Fruit fly (Drosophila melanogaster) whole organism, embryonic: Measurements from ENCODE around the gene cry.

Source experiments
- Bteb2 ChIP-seq: fragments of 200-800 bp; sonication (Bioruptor generic); optimal IDR thresholded peaks from 2 replicates; lab custom pipeline; 2016; ENCODE audit warnings: missing biosample characterization, missing genetic modification characterization
- CG11093 ChIP-seq: fragments of 200-800 bp; sonication (Bioruptor generic); IDR thresholded peaks from 3 replicates; pipeline ENCODE4 v1.3.6; 2022; ENCODE audit warnings: missing biosample characterization, missing genetic modification characterization
- CG13287 ChIP-seq: fragments of 200-800 bp; sonication (Bioruptor generic); IDR thresholded peaks from 2 replicates; pipeline ENCODE4 v1.3.6; 2022; ENCODE audit warnings: missing biosample characterization, missing genetic modification characterization; ENCODE audit not compliant: partially characterized antibody
- CG13624 ChIP-seq: fragments of 200-800 bp; sonication (Bioruptor generic); optimal IDR thresholded peaks from 2 replicates; lab custom pipeline; 2016; ENCODE audit warnings: missing biosample characterization, missing genetic modification characterization
- CG15073 ChIP-seq: fragments of 200-800 bp; sonication (Bioruptor generic); optimal IDR thresholded peaks from 2 replicates; lab custom pipeline; 2016; ENCODE audit warnings: missing biosample characterization, missing genetic modification characterization
- CG16779 ChIP-seq: fragments of 200-800 bp; sonication (Bioruptor generic); IDR thresholded peaks from 2 replicates; pipeline ENCODE4 v1.3.6; 2022; ENCODE audit warnings: missing biosample characterization, missing genetic modification characterization
- CG17568 ChIP-seq: fragments of 200-800 bp; sonication (Bioruptor generic); optimal IDR thresholded peaks from 2 replicates; lab custom pipeline; 2018; ENCODE audit warnings: missing biosample characterization, mild to moderate bottlenecking, missing genetic modification characterization, moderate library complexity
- CG18011 ChIP-seq: fragments of 200-800 bp; sonication (Bioruptor generic); optimal IDR thresholded peaks from 2 replicates; lab custom pipeline; 2017; ENCODE audit warnings: missing biosample characterization, missing genetic modification characterization, mild to moderate bottlenecking, moderate library complexity, missing genotype
- CG18262 ChIP-seq: fragments of 200-800 bp; optimal IDR thresholded peaks from 3 replicates; lab custom pipeline; 2019; ENCODE audit warnings: missing biosample characterization, mild to moderate bottlenecking, missing genetic modification characterization, moderate library complexity
- CG30020 ChIP-seq: fragments of 200-800 bp; optimal IDR thresholded peaks from 2 replicates; lab custom pipeline; 2019; ENCODE audit warnings: missing biosample characterization, mild to moderate bottlenecking, missing genetic modification characterization, moderate library complexity
- CG30403 ChIP-seq: fragments of 200-800 bp; sonication (Bioruptor generic); optimal IDR thresholded peaks from 3 replicates; lab custom pipeline; 2016; ENCODE audit warnings: missing biosample characterization, missing genetic modification characterization
- CG31441 ChIP-seq: fragments of 200-800 bp; sonication (Bioruptor generic); IDR thresholded peaks from 2 replicates; pipeline ENCODE4 v1.3.6; 2022; ENCODE audit warnings: missing biosample characterization, missing genetic modification characterization
- CG4360 ChIP-seq: fragments of 200-800 bp; sonication (Bioruptor generic); IDR thresholded peaks from 2 replicates; pipeline ENCODE4 v1.3.6; 2022; ENCODE audit warnings: missing biosample characterization, missing genetic modification characterization
- CG7786 ChIP-seq: fragments of 200-800 bp; sonication (Bioruptor generic); optimal IDR thresholded peaks from 2 replicates; lab custom pipeline; 2016; ENCODE audit warnings: missing biosample characterization, missing genetic modification characterization
- CG8359 ChIP-seq: fragments of 200-800 bp; sonication (Bioruptor generic); optimal IDR thresholded peaks from 2 replicates; lab custom pipeline; 2017; ENCODE audit warnings: missing biosample characterization, mild to moderate bottlenecking, missing genetic modification characterization, borderline replicate concordance
- CG9727 ChIP-seq: fragments of 200-800 bp; sonication (Bioruptor generic); optimal IDR thresholded peaks from 3 replicates; lab custom pipeline; 2017; ENCODE audit warnings: missing biosample characterization, mild to moderate bottlenecking, missing genetic modification characterization
- CHES-1-like ChIP-seq: fragments of 200-800 bp; sonication (Bioruptor generic); optimal IDR thresholded peaks from 2 replicates; lab custom pipeline; 2016; ENCODE audit warnings: missing biosample characterization, missing genetic modification characterization
- Camta ChIP-seq: fragments of 200-800 bp; sonication (Bioruptor generic); optimal IDR thresholded peaks from 2 replicates; lab custom pipeline; 2016; ENCODE audit warnings: missing biosample characterization, missing genetic modification characterization
- CrebB ChIP-seq: fragments of 200-800 bp; sonication (Bioruptor generic); optimal IDR thresholded peaks from 3 replicates; lab custom pipeline; 2018; ENCODE audit warnings: missing biosample characterization, mild to moderate bottlenecking, missing genetic modification characterization
- Drgx ChIP-seq: fragments of 200-800 bp; sonication (Bioruptor generic); IDR thresholded peaks from 2 replicates; pipeline ENCODE4 v1.3.6; 2022; ENCODE audit warnings: missing biosample characterization, missing genetic modification characterization
- Fer1 ChIP-seq: fragments of 200-800 bp; sonication (Bioruptor generic); optimal IDR thresholded peaks from 2 replicates; lab custom pipeline; 2017; ENCODE audit warnings: missing biosample characterization, mild to moderate bottlenecking, missing genetic modification characterization
- Hey ChIP-seq: fragments of 200-800 bp; sonication (Bioruptor generic); optimal IDR thresholded peaks from 3 replicates; lab custom pipeline; 2018; ENCODE audit warnings: missing biosample characterization, mild to moderate bottlenecking, missing genetic modification characterization
- Hsf ChIP-seq: fragments of 200-800 bp; sonication (Bioruptor generic); optimal IDR thresholded peaks from 3 replicates; lab custom pipeline; 2016; ENCODE audit warnings: missing biosample characterization, missing genetic modification characterization
- Lpt ChIP-seq: fragments of >200 bp; optimal IDR thresholded peaks from 2 replicates; lab custom pipeline; 2018; ENCODE audit warnings: missing biosample characterization, missing genetic modification characterization
- Mad ChIP-seq: fragments of 200-800 bp; sonication (Bioruptor generic); optimal IDR thresholded peaks from 2 replicates; lab custom pipeline; 2016; ENCODE audit warnings: missing biosample characterization, missing genetic modification characterization
- Oli ChIP-seq: fragments of 200-800 bp; sonication (Bioruptor generic); optimal IDR thresholded peaks from 2 replicates; lab custom pipeline; 2018; ENCODE audit warnings: missing biosample characterization, mild to moderate bottlenecking, missing genetic modification characterization, moderate library complexity
- Optix ChIP-seq: fragments of 200-800 bp; sonication (Bioruptor generic); IDR thresholded peaks from 3 replicates; pipeline ENCODE4 v1.3.6; 2022; ENCODE audit warnings: missing biosample characterization, missing genetic modification characterization
- Scr ChIP-seq: fragments of 200-800 bp; sonication (Bioruptor generic); IDR thresholded peaks from 2 replicates; pipeline ENCODE4 v1.3.6; 2022; ENCODE audit warnings: missing biosample characterization, missing genetic modification characterization; ENCODE audit not compliant: partially characterized antibody
- aop ChIP-seq: fragments of 200-800 bp; sonication (Bioruptor generic); IDR thresholded peaks from 2 replicates; pipeline ENCODE4 v1.3.6; 2022; ENCODE audit warnings: missing biosample characterization, missing genetic modification characterization
- bsh ChIP-seq, 2 experiments: fragments of 200-800 bp; sonication (Bioruptor generic); optimal IDR thresholded peaks; 2 replicates each; lab custom pipeline; 2017 to 2018; ENCODE audit warnings: mild to moderate bottlenecking in 2 of 2, missing biosample characterization in 2 of 2, missing genetic modification characterization in 2 of 2, moderate library complexity in 1 of 2
- chif ChIP-seq, 2 experiments: fragments of 200-800 bp; sonication (Bioruptor generic); optimal IDR thresholded peaks; 3 replicates each; lab custom pipeline; 2016; ENCODE audit warnings: missing biosample characterization in 2 of 2, missing genetic modification characterization in 2 of 2
- dmrt99B ChIP-seq: fragments of 200-800 bp; sonication (Bioruptor generic); optimal IDR thresholded peaks from 2 replicates; lab custom pipeline; 2018; ENCODE audit warnings: missing biosample characterization, mild to moderate bottlenecking, missing genetic modification characterization, moderate library complexity
- fru ChIP-seq: fragments of >200 bp; optimal IDR thresholded peaks from 2 replicates; lab custom pipeline; 2017
- gce ChIP-seq: fragments of 200-800 bp; sonication (Bioruptor generic); IDR thresholded peaks from 3 replicates; pipeline ENCODE4 v1.3.6; 2022; ENCODE audit warnings: missing biosample characterization, missing genetic modification characterization
- gcm2 ChIP-seq: fragments of 200-800 bp; sonication (Bioruptor generic); optimal IDR thresholded peaks from 2 replicates; lab custom pipeline; 2016; ENCODE audit warnings: missing biosample characterization, missing genetic modification characterization
- gem ChIP-seq: fragments of 200-800 bp; sonication (Bioruptor generic); optimal IDR thresholded peaks from 2 replicates; lab custom pipeline; 2019; ENCODE audit warnings: missing biosample characterization, mild to moderate bottlenecking, missing genetic modification characterization, moderate library complexity
- grau ChIP-seq: fragments of 200-800 bp; optimal IDR thresholded peaks from 3 replicates; lab custom pipeline; 2019; ENCODE audit warnings: missing biosample characterization, mild to moderate bottlenecking, missing genetic modification characterization, moderate library complexity
- gro ChIP-seq: fragments of 200-800 bp; sonication (Bioruptor generic); optimal IDR thresholded peaks from 2 replicates; lab custom pipeline; 2016; ENCODE audit warnings: missing biosample characterization, missing genetic modification characterization
- gt ChIP-seq: fragments of 200-800 bp; sonication (Bioruptor generic); IDR thresholded peaks from 2 replicates; pipeline ENCODE4 v1.3.6; 2022; ENCODE audit warnings: missing biosample characterization, missing genetic modification characterization
- lilli ChIP-seq: fragments of 200-800 bp; sonication (Bioruptor generic); optimal IDR thresholded peaks from 3 replicates; lab custom pipeline; 2016; ENCODE audit warnings: missing biosample characterization, missing genetic modification characterization
- mirr ChIP-seq: fragments of 200-800 bp; sonication (Bioruptor generic); optimal IDR thresholded peaks from 3 replicates; lab custom pipeline; 2018; ENCODE audit warnings: missing biosample characterization, mild to moderate bottlenecking, missing genetic modification characterization
- nmo ChIP-seq: fragments of 200-800 bp; sonication (Bioruptor generic); optimal IDR thresholded peaks from 2 replicates; lab custom pipeline; 2018; ENCODE audit warnings: missing biosample characterization, mild to moderate bottlenecking, missing genetic modification characterization, moderate library complexity
- nom ChIP-seq: fragments of 200-800 bp; sonication (Bioruptor generic); optimal IDR thresholded peaks from 2 replicates; lab custom pipeline; 2017; ENCODE audit warnings: missing biosample characterization, missing genetic modification characterization, mild to moderate bottlenecking, moderate library complexity, missing genetic modification reagents
- phol ChIP-seq: fragments of 200-800 bp; sonication (Bioruptor generic); optimal IDR thresholded peaks from 3 replicates; lab custom pipeline; 2018; ENCODE audit warnings: missing biosample characterization, mild to moderate bottlenecking, missing genetic modification characterization, moderate library complexity
- run ChIP-seq: fragments of 200-800 bp; sonication (Bioruptor generic); optimal IDR thresholded peaks from 3 replicates; lab custom pipeline; 2018; ENCODE audit warnings: missing biosample characterization, mild to moderate bottlenecking, missing genetic modification characterization
- sd ChIP-seq: fragments of 200-800 bp; sonication (Bioruptor generic); optimal IDR thresholded peaks from 3 replicates; lab custom pipeline; 2018; ENCODE audit warnings: missing biosample characterization, mild to moderate bottlenecking, missing genetic modification characterization, moderate library complexity
- slbo ChIP-seq: fragments of 200-800 bp; sonication (Bioruptor generic); IDR thresholded peaks from 2 replicates; pipeline ENCODE4 v1.3.6; 2022; ENCODE audit warnings: missing biosample characterization, missing genetic modification characterization
- stc ChIP-seq: fragments of 200-800 bp; sonication (Bioruptor generic); IDR thresholded peaks from 2 replicates; pipeline ENCODE4 v1.3.6; 2022; ENCODE audit warnings: missing biosample characterization, missing genetic modification characterization
- sug ChIP-seq: fragments of 200-800 bp; optimal IDR thresholded peaks from 2 replicates; lab custom pipeline; 2019; ENCODE audit warnings: missing biosample characterization, mild to moderate bottlenecking, missing genetic modification characterization, moderate library complexity
- tin ChIP-seq: fragments of 200-800 bp; sonication (Bioruptor generic); optimal IDR thresholded peaks from 3 replicates; lab custom pipeline; 2016; ENCODE audit warnings: missing biosample characterization, missing genetic modification characterization
- ttk ChIP-seq: fragments of 200-800 bp; sonication (Bioruptor generic); IDR thresholded peaks from 2 replicates; pipeline ENCODE4 v2.1.2; 2022; ENCODE audit warnings: missing biosample characterization, missing genetic modification characterization
- yki ChIP-seq: fragments of >200 bp; optimal IDR thresholded peaks from 3 replicates; lab custom pipeline; 2018

The cry gene

dm6 chr3R:19181214-19181613 lies 30.7 kb upstream of the cry start:
- TF ChIP-seq tin (GFP tag; lab: Kevin White, UChicago) (peak; percentile 5), nmo (GFP tag; lab: Kevin White, UChicago) (peak; percentile 10), Camta (GFP tag; lab: Kevin White, UChicago) (no peak), CG13624 (GFP tag; lab: Kevin White, UChicago) (no peak), chif (GFP tag; optimal IDR thresholded peaks at IDR 0.05; lab: Kevin White, UChicago) (no peak), CG16779 (no peak), dmrt99B (tag; lab: Kevin White, UChicago) (peak; percentile 64), Lpt (GFP tag; lab: Kevin White, UChicago) (no peak), yki (lab: Kevin White, UChicago) (no peak), Scr (no peak), CG7786 (GFP tag; lab: Kevin White, UChicago) (no peak), ttk (GFP tag; lab: Robert Waterston, UW) (0 out of 2 replicates have a peak, but pooled peaks have one; percentile 6), Bteb2 (GFP tag; lab: Kevin White, UChicago) (no peak), slbo (0 out of 2 replicates have a peak, but pooled peaks have one; percentile 7), gro (GFP tag; lab: Kevin White, UChicago) (no peak), gt (no peak), lilli (GFP tag; lab: Kevin White, UChicago) (peak; percentile 7), CrebB (no peak), CG15073 (GFP tag; lab: Kevin White, UChicago) (no peak), bsh (GFP tag; optimal IDR thresholded peaks at IDR 0.05; lab: Kevin White, UChicago) (peak in 1 of 2 experiments; percentile 52), CG31441 (GFP tag; lab: Robert Waterston, UW) (0 out of 2 replicates have a peak, but pooled peaks have one; percentile 23), Optix (GFP tag; lab: Robert Waterston, UW) (no peak), Hsf (GFP tag; lab: Kevin White, UChicago) (peak; percentile 8), CG18011 (GFP tag; lab: Kevin White, UChicago) (no peak), Hey (tag; lab: Kevin White, UChicago) (no peak), sug (tag; lab: Kevin White, UChicago) (no peak), CHES-1-like (GFP tag; lab: Kevin White, UChicago) (no peak), phol (peak; percentile 27), sd (tag; lab: Kevin White, UChicago) (no peak), run (no peak), CG9727 (GFP tag; lab: Kevin White, UChicago) (no peak), CG30020 (tag; lab: Kevin White, UChicago) (no peak), grau (tag; lab: Kevin White, UChicago) (peak; percentile 36), Mad (GFP tag; lab: Kevin White, UChicago) (peak; percentile 8), gcm2 (GFP tag; lab: Kevin White, UChicago) (no peak), fru (lab: Kevin White, UChicago) (no peak), CG30403 (peak; percentile 10), CG8359 (GFP tag; lab: Kevin White, UChicago) (no peak), Drgx (GFP tag; lab: Robert Waterston, UW) (peak; percentile 67; the same call in 1 of the 2 replicates), CG11093 (GFP tag; lab: Robert Waterston, UW) (no peak), CG13287 (GFP tag; lab: Robert Waterston, UW) (no peak), nom (GFP tag; lab: Kevin White, UChicago) (peak; percentile 42), CG4360 (no peak), CG18262 (tag; lab: Kevin White, UChicago) (peak; percentile 4), gem (tag; lab: Kevin White, UChicago) (peak; percentile 43), aop (GFP tag; lab: Robert Waterston, UW) (no peak), gce (GFP tag; lab: Robert Waterston, UW) (no peak), CG17568 (GFP tag; lab: Kevin White, UChicago) (no peak), Fer1 (peak; percentile 17), Oli (tag; lab: Kevin White, UChicago) (peak; percentile 20), stc (no peak), mirr (GFP tag; lab: Kevin White, UChicago) (no peak)
